Fruit fly (Drosophila melanogaster): ENCODE data around the gene CG2972.

Gene CG2972

dm6 chrX:10104477-10104876 is 21.5 kb downstream of the CG2972 start (continued):
- no peak for TF ChIP-seq jim (GFP tag; optimal IDR thresholded peaks at IDR 0.05)

dm6 chrX:10105701-10106307 is 22.9 kb downstream of the CG2972 start:
- TF ChIP-seq ey (GFP tag; optimal IDR thresholded peaks at IDR 0.05), result peak; percentile 15
- peak; percentile 10 for TF ChIP-seq rgr (GFP tag; optimal IDR thresholded peaks at IDR 0.05)
- peak; percentile 30 for TF ChIP-seq h (GFP tag; optimal IDR thresholded peaks at IDR 0.05)
- no peak for TF ChIP-seq lola (GFP tag; optimal IDR thresholded peaks at IDR 0.05)
- TF ChIP-seq fru (GFP tag; optimal IDR thresholded peaks at IDR 0.05), result peak; percentile 20
- TF ChIP-seq foxo (GFP tag; optimal IDR thresholded peaks at IDR 0.05), result peak in 1 of 2 experiments; percentile 8
- no peak for TF ChIP-seq Hr83 (GFP tag; optimal IDR thresholded peaks at IDR 0.05; ENCODE audit: poor library complexity, severe bottlenecking)
- peak; percentile 16 for TF ChIP-seq HLH106 (tag; optimal IDR thresholded peaks at IDR 0.05)
- no peak for TF ChIP-seq Dfd (GFP tag; optimal IDR thresholded peaks at IDR 0.05)
- peak; percentile 43 for TF ChIP-seq psq (GFP tag; optimal IDR thresholded peaks at IDR 0.05)

- TF ChIP-seq lola (GFP tag; optimal IDR thresholded peaks at IDR 0.05), result no peak
- no peak for TF ChIP-seq usp (GFP tag; optimal IDR thresholded peaks at IDR 0.05)
- no peak for TF ChIP-seq tai (GFP tag; optimal IDR thresholded peaks at IDR 0.05)
- no peak for TF ChIP-seq Dfd (GFP tag; optimal IDR thresholded peaks at IDR 0.05)
- TF ChIP-seq rgr (GFP tag; optimal IDR thresholded peaks at IDR 0.05), result no peak
- no peak for TF ChIP-seq sv (GFP tag; optimal IDR thresholded peaks at IDR 0.05)
- TF ChIP-seq Mio (GFP tag; optimal IDR thresholded peaks at IDR 0.05), result no peak
These were observed 23.7 kb downstream of the CG2972 start for dm6 chrX:10106562-10107147.

dm6 chrX:10108286-10108685 is 25.3 kb downstream of the CG2972 start:
- no peak for TF ChIP-seq psq (GFP tag; optimal IDR thresholded peaks at IDR 0.05)
- TF ChIP-seq Dif (GFP tag; optimal IDR thresholded peaks at IDR 0.05; ENCODE audit: partially characterized antibody), result no peak
- TF ChIP-seq CrebA (GFP tag; optimal IDR thresholded peaks at IDR 0.05; ENCODE audit: borderline replicate concordance), result no peak
- no peak for TF ChIP-seq Mio (GFP tag; optimal IDR thresholded peaks at IDR 0.05)

- TF ChIP-seq psq (GFP tag; optimal IDR thresholded peaks at IDR 0.05) (no peak), GATAd (GFP tag; optimal IDR thresholded peaks at IDR 0.05) (no peak), CrebA (GFP tag; optimal IDR thresholded peaks at IDR 0.05; ENCODE audit: borderline replicate concordance) (no peak), Hr78 (GFP tag; optimal IDR thresholded peaks at IDR 0.05) (no peak), h (GFP tag; optimal IDR thresholded peaks at IDR 0.05) (no peak), Myc (optimal IDR thresholded peaks at IDR 0.05) (no peak), CG9705 (GFP tag; optimal IDR thresholded peaks at IDR 0.05) (no peak), Vsx2 (GFP tag; optimal IDR thresholded peaks at IDR 0.05; ENCODE audit: partially characterized antibody) (no peak), Dif (GFP tag; optimal IDR thresholded peaks at IDR 0.05; ENCODE audit: partially characterized antibody) (no peak), lola (GFP tag; optimal IDR thresholded peaks at IDR 0.05) (no peak), Mio (GFP tag; optimal IDR thresholded peaks at IDR 0.05) (no peak), jim (GFP tag; optimal IDR thresholded peaks at IDR 0.05) (no peak), br (GFP tag; optimal IDR thresholded peaks at IDR 0.05) (no peak)
These were observed 27.9 kb downstream of the CG2972 start for dm6 chrX:10110898-10111297.

- TF ChIP-seq N (GFP tag; optimal IDR thresholded peaks at IDR 0.05), result no peak
- TF ChIP-seq foxo (GFP tag; optimal IDR thresholded peaks at IDR 0.05), result peak in 1 of 2 experiments; percentile 82
- TF ChIP-seq tai (GFP tag; optimal IDR thresholded peaks at IDR 0.05), result no peak
- peak; percentile 24 for TF ChIP-seq Jra (GFP tag; optimal IDR thresholded peaks at IDR 0.05)
- TF ChIP-seq usp (GFP tag; optimal IDR thresholded peaks at IDR 0.05), result no peak
- TF ChIP-seq woc (GFP tag; optimal IDR thresholded peaks at IDR 0.05), result peak; percentile 74
- TF ChIP-seq Hnf4 (GFP tag; optimal IDR thresholded peaks at IDR 0.05), result peak; percentile 50
- peak; percentile 76 for TF ChIP-seq br (GFP tag; optimal IDR thresholded peaks at IDR 0.05)
- no peak for TF ChIP-seq CG9705 (GFP tag; optimal IDR thresholded peaks at IDR 0.05)
- peak; percentile 54 for TF ChIP-seq Dfd (GFP tag; optimal IDR thresholded peaks at IDR 0.05)
- TF ChIP-seq dmrt93B (GFP tag; optimal IDR thresholded peaks at IDR 0.05), result peak; percentile 64
- TF ChIP-seq Abd-B (GFP tag; optimal IDR thresholded peaks at IDR 0.05), result no peak
- peak; percentile 81 for TF ChIP-seq HLH106 (tag; optimal IDR thresholded peaks at IDR 0.05)
- TF ChIP-seq Sp1 (GFP tag; optimal IDR thresholded peaks at IDR 0.05), result peak; percentile 78
- no peak for TF ChIP-seq GATAd (GFP tag; optimal IDR thresholded peaks at IDR 0.05)
- TF ChIP-seq CG32264 (GFP tag; optimal IDR thresholded peaks at IDR 0.05), result peak; percentile 57
- no peak for TF ChIP-seq Rel (GFP tag; optimal IDR thresholded peaks at IDR 0.05)
- TF ChIP-seq Rel (tag; optimal IDR thresholded peaks at IDR 0.05), result no peak
- TF ChIP-seq OdsH (GFP tag; optimal IDR thresholded peaks at IDR 0.05), result peak; percentile 75
- TF ChIP-seq Vsx2 (GFP tag; optimal IDR thresholded peaks at IDR 0.05; ENCODE audit: partially characterized antibody), result no peak
- no peak for TF ChIP-seq brk (GFP tag; optimal IDR thresholded peaks at IDR 0.05)
- peak; percentile 72 for TF ChIP-seq rgr (GFP tag; optimal IDR thresholded peaks at IDR 0.05)
- TF ChIP-seq h (GFP tag; optimal IDR thresholded peaks at IDR 0.05), result peak; percentile 83
- peak; percentile 39 for TF ChIP-seq sage (GFP tag; optimal IDR thresholded peaks at IDR 0.05)
These were observed 31.2 kb downstream of the CG2972 start for dm6 chrX:10113910-10114790.
